Worm (Caenorhabditis elegans): ENCODE data around the gene gsp-2.

gsp-2 gene

ce11 chrIII:7387359-7387758, 51.0 kb downstream of the gsp-2 start (continued):
- TF ChIP-seq chd-7 (tag; optimal IDR thresholded peaks at IDR 0.05) (peak; percentile 8), ekl-4 (GFP tag; IDR thresholded peaks at IDR 0.05) (peak; percentile 33; the same call in 1 of the 2 replicates), Y56A3A.18 (GFP tag; IDR thresholded peaks at IDR 0.05) (peak; percentile 68; the same call in 1 of the 2 replicates), gei-17 (GFP tag; optimal IDR thresholded peaks at IDR 0.05) (peak; percentile 16), dox-1 (GFP tag; IDR thresholded peaks at IDR 0.05) (peak; percentile 73), Y79H2A.3 (GFP tag; conservative IDR thresholded peaks at IDR 0.05) (no peak), ztf-26 (tag; optimal IDR thresholded peaks at IDR 0.05) (peak; percentile 40), nfyb-1 (GFP tag; IDR thresholded peaks at IDR 0.05) (0 out of 2 replicates have a peak, but pooled peaks have one; percentile 28), madf-10 (tag; optimal IDR thresholded peaks at IDR 0.05) (peak; percentile 53), nhr-90 (tag; optimal IDR thresholded peaks at IDR 0.05) (peak; percentile 2), F39B2.1 (GFP tag; IDR thresholded peaks at IDR 0.05) (no peak), F33H1.4 (GFP tag; IDR thresholded peaks at IDR 0.05) (0 out of 2 replicates have a peak, but pooled peaks have one; percentile 10), ets-4 (GFP tag; optimal IDR thresholded peaks at IDR 0.05) (peak; percentile 13), Y67H2A.10 (GFP tag; conservative IDR thresholded peaks at IDR 0.05) (no peak), zfh-2 (GFP tag; conservative IDR thresholded peaks at IDR 0.05) (peak; percentile 95)
